Fruit fly (Drosophila melanogaster): Measurements from ENCODE around the gene TM9SF4.

DNA sequence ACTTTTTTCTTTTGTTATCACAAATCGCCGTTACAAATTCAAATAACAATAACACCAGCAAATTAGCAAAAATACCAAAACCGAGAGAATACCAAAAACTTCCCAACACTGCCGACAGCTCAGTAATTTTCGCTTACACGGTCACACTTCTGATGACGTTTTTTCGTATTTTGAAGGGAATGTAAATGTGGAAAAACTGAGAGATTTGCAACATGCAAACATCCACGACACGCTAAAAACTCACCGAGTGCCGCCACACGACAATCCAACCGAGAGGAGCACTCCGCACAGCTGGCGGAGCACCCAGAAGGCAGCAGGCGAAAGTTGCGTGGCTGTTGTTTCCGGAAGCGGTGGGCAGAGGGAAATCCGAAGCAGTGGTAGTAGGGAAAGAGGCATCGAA is 46.7 kb downstream of the TM9SF4 start, which contains the start of gene Sec71:
- no peak for TF ChIP-seq h (optimal IDR thresholded peaks at IDR 0.05)
- no peak for TF ChIP-seq psq (optimal IDR thresholded peaks at IDR 0.05)
- TF ChIP-seq ttk (optimal IDR thresholded peaks at IDR 0.05), result no peak
- TF ChIP-seq Myc (optimal IDR thresholded peaks at IDR 0.05), result no peak
